Fruit fly (Drosophila melanogaster): ENCODE measurements around the gene RhoGAP93B.

dm6 chr3R:21111046-21111480, 13.4 kb upstream of the RhoGAP93B start, which contains the start of gene Rab11:
- TF ChIP-seq insv (optimal IDR thresholded peaks at IDR 0.05) = no peak
- TF ChIP-seq psq (optimal IDR thresholded peaks at IDR 0.05) = no peak

Data from Kc167 (cell line).